Worm (Caenorhabditis elegans) whole organism, L4 larva: Measurements from ENCODE around the gene F48F7.3.

ENCODE experiments used
- F10B5.3 ChIP-seq: sonication (generic microtip); optimal IDR thresholded peaks from 2 replicates; lab custom pipeline; 2016; ENCODE audit warnings: mild to moderate bottlenecking, missing genetic modification characterization, missing compliant biosample characterization
- T20F7.1 ChIP-seq: fragments of 200-800 bp; sonication (Bioruptor generic); optimal IDR thresholded peaks from 2 replicates; lab custom pipeline; 2018; ENCODE audit warnings: mild to moderate bottlenecking, missing genetic modification characterization, missing compliant biosample characterization
- aha-1 ChIP-seq: fragments of 150-350 bp; peaks from one replicate; lab custom pipeline; 2014; ENCODE audit warnings: missing biosample characterization, missing genetic modification characterization
- ceh-44 ChIP-seq: fragments of 200-800 bp; sonication (Bioruptor generic); IDR thresholded peaks from 2 replicates; pipeline ENCODE4 v1.3.6; 2022; ENCODE audit warnings: missing genetic modification reagents, missing genetic modification characterization, missing compliant biosample characterization
- daf-12 ChIP-seq: fragments of 150-350 bp; optimal IDR thresholded peaks from 2 replicates; lab custom pipeline; 2014; ENCODE audit warnings: missing biosample characterization, missing genetic modification reagents, missing genetic modification characterization
- daf-16 ChIP-seq, 3 experiments: sonication (generic microtip); optimal IDR thresholded peaks; 2 replicates each; lab custom pipeline; 2016 to 2017; ENCODE audit warnings: missing genetic modification characterization in 3 of 3, missing genetic modification reagents in 3 of 3, mild to moderate bottlenecking in 2 of 3, missing compliant biosample characterization in 2 of 3, missing biosample characterization in 1 of 3, moderate library complexity in 1 of 3
- dmd-6 ChIP-seq: fragments of 200-800 bp; sonication (Bioruptor generic); IDR thresholded peaks from 2 replicates; pipeline ENCODE4 v1.3.6; 2022; ENCODE audit warnings: missing genetic modification reagents, missing genetic modification characterization, missing compliant biosample characterization
- duxl-1 ChIP-seq: sonication (generic microtip); optimal IDR thresholded peaks from 2 replicates; lab custom pipeline; 2016; ENCODE audit warnings: mild to moderate bottlenecking, missing genetic modification characterization, moderate library complexity, missing compliant biosample characterization; ENCODE audit not compliant: poor library complexity
- egl-43 ChIP-seq: fragments of 200-800 bp; sonication (Bioruptor generic); IDR thresholded peaks from 2 replicates; pipeline ENCODE4 v1.3.6; 2022; ENCODE audit warnings: missing genetic modification reagents, missing genetic modification characterization, missing compliant biosample characterization
- hlh-11 ChIP-seq: fragments of 200-800 bp; sonication (Bioruptor generic); optimal IDR thresholded peaks from 2 replicates; lab custom pipeline; 2018; ENCODE audit warnings: mild to moderate bottlenecking, missing genetic modification characterization, missing compliant biosample characterization
- hlh-30 ChIP-seq: sonication (generic microtip); optimal IDR thresholded peaks from 2 replicates; lab custom pipeline; 2017; ENCODE audit warnings: antibody characterized with exemption, mild to moderate bottlenecking, missing genetic modification characterization, missing compliant biosample characterization; ENCODE audit not compliant: insufficient read depth
- hmg-1.1 ChIP-seq: fragments of 200-800 bp; sonication (Bioruptor generic); IDR thresholded peaks from 2 replicates; pipeline ENCODE4 v1.3.6; 2022; ENCODE audit warnings: missing genetic modification reagents, missing genetic modification characterization, missing compliant biosample characterization
- jun-1 ChIP-seq: fragments of 150-350 bp; optimal IDR thresholded peaks from 2 replicates; lab custom pipeline; 2014; ENCODE audit warnings: missing biosample characterization, missing genetic modification reagents, missing genetic modification characterization
- lin-1 ChIP-seq: fragments of 200-800 bp; sonication (Bioruptor generic); IDR thresholded peaks from 2 replicates; pipeline ENCODE4 v1.3.6; 2022; ENCODE audit warnings: missing genetic modification reagents, missing genetic modification characterization, missing compliant biosample characterization
- lin-29 ChIP-seq: fragments of 200-800 bp; sonication (Bioruptor generic); IDR thresholded peaks from 2 replicates; pipeline ENCODE4 v1.3.6; 2022; ENCODE audit warnings: missing genetic modification reagents, missing genetic modification characterization, missing compliant biosample characterization
- lin-38 ChIP-seq: fragments of 200-800 bp; sonication (Bioruptor generic); IDR thresholded peaks from 2 replicates; pipeline ENCODE4 v1.3.6; 2022; ENCODE audit warnings: missing genetic modification reagents, missing genetic modification characterization, missing compliant biosample characterization
- lsy-2 ChIP-seq, 2 experiments: fragments of 150-350 bp in 1 of 2; sonication (generic microtip) in 1 of 2; optimal IDR thresholded peaks; 2 replicates each; lab custom pipeline; 2014 to 2017; ENCODE audit warnings: missing biosample characterization in 2 of 2, missing genetic modification characterization in 2 of 2
- madf-5 ChIP-seq, 2 experiments: fragments of 200-800 bp; sonication (Bioruptor generic); IDR thresholded peaks; 2 replicates each; pipeline ENCODE4 v1.3.6; 2022; ENCODE audit warnings: missing compliant biosample characterization in 2 of 2, missing genetic modification characterization in 2 of 2
- mep-1 ChIP-seq: fragments of 150-350 bp; sonication (generic microtip); optimal IDR thresholded peaks from 3 replicates; lab custom pipeline; 2014; ENCODE audit warnings: missing biosample characterization, missing genetic modification characterization
- mes-2 ChIP-seq: sonication (generic microtip); optimal IDR thresholded peaks from 2 replicates; lab custom pipeline; 2016; ENCODE audit warnings: missing genotype, mild to moderate bottlenecking, missing genetic modification characterization, missing compliant biosample characterization; ENCODE audit not compliant: poor library complexity, severe bottlenecking
- mxl-3 ChIP-seq: fragments of 200-800 bp; sonication (Bioruptor generic); optimal IDR thresholded peaks from 2 replicates; lab custom pipeline; 2018; ENCODE audit warnings: mild to moderate bottlenecking, missing genetic modification characterization, missing compliant biosample characterization
- nhr-102 ChIP-seq: sonication (generic microtip); optimal IDR thresholded peaks from 2 replicates; lab custom pipeline; 2016; ENCODE audit warnings: mild to moderate bottlenecking, missing genetic modification characterization, moderate library complexity, missing compliant biosample characterization
- nhr-25 ChIP-seq: sonication (generic microtip); optimal IDR thresholded peaks from 2 replicates; lab custom pipeline; 2017; ENCODE audit warnings: missing genetic modification characterization, mild to moderate bottlenecking, missing compliant biosample characterization, antibody characterized with exemption, moderate library complexity, borderline replicate concordance; ENCODE audit not compliant: insufficient read depth
- nhr-28 ChIP-seq: fragments of 150-350 bp; optimal IDR thresholded peaks from 2 replicates; lab custom pipeline; 2014; ENCODE audit warnings: missing biosample characterization, missing genetic modification characterization
- nhr-41 ChIP-seq: fragments of 200-800 bp; sonication (Bioruptor generic); IDR thresholded peaks from 2 replicates; pipeline ENCODE4 v1.3.6; 2022; ENCODE audit warnings: missing genetic modification reagents, missing genetic modification characterization, missing compliant biosample characterization
- nhr-6 ChIP-seq: fragments of 150-350 bp; optimal IDR thresholded peaks from 2 replicates; lab custom pipeline; 2014; ENCODE audit warnings: missing biosample characterization, missing genetic modification characterization
- pha-4 ChIP-seq, 2 experiments: fragments of 150-350 bp in 1 of 2; fragments of 200-800 bp in 1 of 2; sonication (Bioruptor generic) in 1 of 2; IDR thresholded peaks in 1 of 2; optimal IDR thresholded peaks in 1 of 2; 2 replicates each; pipeline versions ENCODE4 v1.3.6 to Lab custom; 2014 to 2022; ENCODE audit warnings: missing genetic modification characterization in 2 of 2, missing genetic modification reagents in 2 of 2, missing biosample characterization in 1 of 2, missing compliant biosample characterization in 1 of 2
- php-3 ChIP-seq: fragments of 200-800 bp; sonication (Bioruptor generic); IDR thresholded peaks from 2 replicates; pipeline ENCODE4 v1.3.6; 2022; ENCODE audit warnings: missing genetic modification reagents, missing genetic modification characterization, missing compliant biosample characterization
- rbr-2 ChIP-seq: sonication (generic microtip); optimal IDR thresholded peaks from 2 replicates; lab custom pipeline; 2016; ENCODE audit warnings: missing genotype, missing genetic modification characterization, missing compliant biosample characterization
- saeg-2 ChIP-seq: fragments of 200-800 bp; sonication (Bioruptor generic); IDR thresholded peaks from 2 replicates; pipeline ENCODE4 v1.3.6; 2022; ENCODE audit warnings: missing genetic modification reagents, missing genetic modification characterization, missing compliant biosample characterization
- set-16 ChIP-seq: fragments of 200-800 bp; sonication (Bioruptor generic); IDR thresholded peaks from 2 replicates; pipeline ENCODE4 v1.3.6; 2022; ENCODE audit warnings: missing genetic modification reagents, missing genetic modification characterization, missing compliant biosample characterization
- skn-1 ChIP-seq: fragments of 150-350 bp; optimal IDR thresholded peaks from 2 replicates; lab custom pipeline; 2014; ENCODE audit warnings: missing biosample characterization, missing genetic modification characterization
- spr-1 ChIP-seq: sonication (generic microtip); optimal IDR thresholded peaks from 2 replicates; lab custom pipeline; 2016; ENCODE audit warnings: mild to moderate bottlenecking, missing genetic modification characterization, missing compliant biosample characterization
- tag-97 ChIP-seq: fragments of 200-800 bp; sonication (Bioruptor generic); IDR thresholded peaks from 2 replicates; pipeline ENCODE4 v1.3.6; 2022; ENCODE audit warnings: missing genetic modification characterization, missing compliant biosample characterization
- unc-62 ChIP-seq, 3 experiments: fragments of 150-350 bp in 1 of 3; sonication (generic microtip); optimal IDR thresholded peaks in 2 of 3; peaks in 1 of 3; 1 replicate in 1 of 3; 2 replicates in 2 of 3; lab custom pipeline; 2014 to 2017; ENCODE audit warnings: missing biosample characterization in 3 of 3, missing genetic modification characterization in 3 of 3, missing genetic modification reagents in 3 of 3, missing genotype in 1 of 3
- zag-1 ChIP-seq: fragments of 150-350 bp; optimal IDR thresholded peaks from 2 replicates; lab custom pipeline; 2014; ENCODE audit warnings: missing biosample characterization, missing genetic modification characterization
- zip-2 ChIP-seq: fragments of 150-350 bp; optimal IDR thresholded peaks from 2 replicates; lab custom pipeline; 2014; ENCODE audit warnings: missing biosample characterization, missing genetic modification characterization
- ztf-7 ChIP-seq: fragments of 150-350 bp; optimal IDR thresholded peaks from 2 replicates; lab custom pipeline; 2014; ENCODE audit warnings: missing biosample characterization, missing genetic modification characterization

Gene F48F7.3

DNA sequence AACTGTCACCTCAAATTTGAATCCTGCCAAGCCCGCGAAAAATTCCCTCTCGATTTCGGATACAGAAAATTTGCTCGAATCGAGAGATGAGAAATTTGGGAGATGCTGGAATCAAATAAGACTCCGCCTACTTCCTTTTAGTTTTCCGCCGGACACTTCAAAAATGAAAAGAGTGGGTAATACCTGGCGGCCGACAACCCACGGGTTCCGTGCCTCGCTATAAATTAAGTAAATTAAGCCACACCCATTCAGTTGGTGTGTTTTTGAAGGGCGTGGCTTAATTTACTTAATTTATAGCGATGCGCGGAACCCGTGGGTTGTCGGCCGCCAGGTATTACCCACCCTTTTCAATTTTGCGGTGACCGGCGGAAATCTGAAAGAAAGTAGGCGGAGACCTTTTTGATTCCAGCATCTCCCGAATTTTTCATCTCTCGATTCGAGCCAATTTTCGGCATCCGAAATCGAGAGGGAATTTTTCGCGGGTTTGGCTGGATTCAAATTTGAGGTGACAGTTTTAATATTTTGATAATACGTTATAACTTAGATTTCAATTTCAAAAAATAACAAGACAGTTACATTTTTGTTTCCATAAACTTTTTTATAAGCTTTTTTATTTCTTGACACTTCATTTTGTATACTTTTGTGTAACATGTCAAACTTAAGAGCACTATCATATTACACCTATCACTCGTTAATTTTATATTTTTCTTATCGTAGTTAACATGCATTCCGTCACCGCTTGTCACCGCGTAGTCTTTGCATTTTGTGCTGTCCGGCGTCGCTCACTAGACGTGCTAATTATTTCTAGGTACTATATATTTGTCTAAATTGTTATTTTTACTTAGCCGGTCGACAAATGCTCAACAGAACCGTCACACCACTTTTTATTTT lies 16.4 kb upstream of the F48F7.3 start (continued):
- TF ChIP-seq lin-1 (GFP tag; lab: Robert Waterston, UW) (no peak), tag-97 (GFP tag; lab: Robert Waterston, UW) (no peak), daf-16 (GFP tag; optimal IDR thresholded peaks at IDR 0.05; lab: Kevin White, UChicago) (peak in 1 of 2 experiments; percentile 9), daf-16 (tag; optimal IDR thresholded peaks at IDR 0.05; lab: Kevin White, UChicago) (peak; percentile 61), nhr-6 (tag; lab: Kevin White, UChicago) (no peak), T20F7.1 (GFP tag; lab: Kevin White, UChicago) (no peak)

DNA sequence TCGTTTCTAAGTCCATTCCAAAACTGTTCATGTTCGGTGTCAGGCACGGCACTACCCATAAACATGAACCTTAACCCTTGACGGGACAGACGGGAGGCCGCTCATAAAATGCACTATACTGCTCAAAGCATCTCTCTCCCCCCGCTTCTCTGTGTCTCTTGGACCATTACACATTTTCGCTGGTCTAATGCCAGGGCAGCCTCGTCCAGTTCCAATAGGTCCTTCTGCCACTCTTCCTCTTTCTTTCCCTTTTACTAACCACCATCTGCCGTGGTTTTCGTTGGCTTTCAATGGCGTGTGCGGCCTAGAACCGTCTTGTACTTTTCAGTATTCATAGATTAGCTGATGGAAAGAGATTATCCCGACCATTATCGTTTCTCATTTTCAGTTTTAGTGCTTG lies 15.1 kb upstream of the F48F7.3 start:
- TF ChIP-seq php-3 (GFP tag; lab: Robert Waterston, UW) (0 out of 2 replicates have a peak, but pooled peaks have one; percentile 34), dmd-6 (no peak), egl-43 (peak; percentile 65), mxl-3 (no peak), hmg-1.1 (GFP tag; lab: Robert Waterston, UW) (peak; percentile 47; the same call in 1 of the 2 replicates), unc-62 (GFP tag; optimal IDR thresholded peaks at IDR 0.05 in 1 of 2; lab: Kevin White, UChicago) (peak in 1 of 2 experiments; percentile 72), unc-62 (tag; optimal IDR thresholded peaks at IDR 0.05; lab: Kevin White, UChicago) (no peak), madf-5 (GFP tag; IDR thresholded peaks at IDR 0.05; lab: Robert Waterston, UW) (no peak), daf-12 (tag; lab: Kevin White, UChicago) (no peak), mes-2 (tag; lab: Kevin White, UChicago) (peak; percentile 14), saeg-2 (GFP tag; lab: Robert Waterston, UW) (no peak)
- TF ChIP-seq, all 104 proteins: peak for 5

- no peak for TF ChIP-seq F10B5.3 (tag; lab: Kevin White, UChicago)
- TF ChIP-seq zip-2 (tag; lab: Kevin White, UChicago) = no peak
- TF ChIP-seq nhr-41 (GFP tag; lab: Robert Waterston, UW) = no peak
Observed at ce11 chrX:13948810-13949209, 14.5 kb upstream of the F48F7.3 start, which contains the start of gene alg-1. Gene alg-1, plus strand, starts transcription at chrX:13949110.

DNA sequence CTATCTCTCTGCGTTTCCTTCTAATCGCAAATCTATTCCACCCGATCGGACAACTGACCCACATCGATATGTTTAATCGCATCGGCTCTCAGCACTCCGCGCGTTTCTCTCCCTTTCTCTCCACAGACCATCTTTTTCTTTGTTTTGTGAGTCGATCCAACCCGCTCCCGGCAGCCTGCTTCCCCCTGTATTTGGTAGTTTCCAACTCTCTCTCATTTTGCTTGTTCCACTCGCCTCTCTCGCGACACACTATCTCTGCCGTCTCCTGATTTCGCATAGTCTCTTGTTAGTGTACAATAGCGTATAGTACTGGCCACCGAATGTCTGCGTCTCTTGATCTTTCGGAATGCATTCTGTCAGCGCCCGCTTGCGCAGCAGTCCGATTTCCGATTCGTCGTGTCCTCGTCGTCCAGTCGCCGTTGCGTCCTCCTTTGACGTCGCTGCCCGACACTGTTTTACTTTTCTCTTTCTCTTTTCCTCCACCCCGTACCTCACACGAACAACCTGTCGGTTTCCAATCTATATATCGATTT lies 12.6 kb upstream of the F48F7.3 start:
- TF ChIP-seq ceh-44 (GFP tag; lab: Robert Waterston, UW) = no peak
- 0 out of 2 replicates have a peak, but pooled peaks have one; percentile 33 for TF ChIP-seq lin-29
- TF ChIP-seq jun-1 (tag; lab: Kevin White, UChicago) = peak; percentile 55
- no peak for TF ChIP-seq duxl-1 (tag; lab: Kevin White, UChicago)
- no peak for TF ChIP-seq zip-2 (tag; lab: Kevin White, UChicago)
- no peak for TF ChIP-seq nhr-41 (GFP tag; lab: Robert Waterston, UW)
- TF ChIP-seq lsy-2 (tag; optimal IDR thresholded peaks at IDR 0.05; lab: Kevin White, UChicago) = peak in 1 of 2 experiments; percentile 21
- peak; percentile 41 for TF ChIP-seq nhr-102 (tag; lab: Kevin White, UChicago)
- no peak for TF ChIP-seq skn-1 (tag; lab: Kevin White, UChicago)
- TF ChIP-seq nhr-28 (tag; lab: Kevin White, UChicago) = peak; percentile 56
- TF ChIP-seq hlh-30 = peak; percentile 50
- TF ChIP-seq zag-1 (tag; lab: Kevin White, UChicago) = no peak
- no peak for TF ChIP-seq ztf-7 (tag; lab: Kevin White, UChicago)
- no peak; the same call in 1 of the 2 replicates for TF ChIP-seq pha-4 (GFP tag; IDR thresholded peaks at IDR 0.05; lab: Robert Waterston, UW)
- TF ChIP-seq pha-4 (tag; optimal IDR thresholded peaks at IDR 0.05; lab: Kevin White, UChicago) = no peak
- TF ChIP-seq lin-38 (GFP tag; lab: Robert Waterston, UW) = 0 out of 2 replicates have a peak, but pooled peaks have one; percentile 21
- peak; percentile 61 for TF ChIP-seq mxl-3
- TF ChIP-seq hlh-11 = peak; percentile 81
- TF ChIP-seq nhr-25 = peak; percentile 50
- peak; percentile 33 for TF ChIP-seq rbr-2 (tag; lab: Kevin White, UChicago)
- TF ChIP-seq unc-62 (GFP tag; optimal IDR thresholded peaks at IDR 0.05 in 1 of 2; lab: Kevin White, UChicago) = peak in 1 of 2 experiments; percentile 72
- TF ChIP-seq unc-62 (tag; optimal IDR thresholded peaks at IDR 0.05; lab: Kevin White, UChicago) = no peak
- TF ChIP-seq hmg-1.1 (GFP tag; lab: Robert Waterston, UW) = peak; percentile 57
- peak; percentile 49; the same call in 1 of the 2 replicates for TF ChIP-seq php-3 (GFP tag; lab: Robert Waterston, UW)
- peak; percentile 23 for TF ChIP-seq spr-1
- TF ChIP-seq aha-1 (tag; lab: Kevin White, UChicago) = peak; percentile 94
- peak; percentile 47; the same call in 1 of the 2 replicates for TF ChIP-seq egl-43
- TF ChIP-seq mep-1 = peak; percentile 72
- TF ChIP-seq set-16 = peak; percentile 38
- TF ChIP-seq dmd-6 = peak; percentile 60
